Fruit fly (Drosophila melanogaster) Kc167 (cell line): ENCODE data around the gene CG31638.

ENCODE experiments used
- Myc ChIP-seq: fragments of >200 bp; optimal IDR thresholded peaks from 2 replicates; lab custom pipeline; 2017; ENCODE audit warnings: missing external identifiers
- h ChIP-seq: fragments of >200 bp; optimal IDR thresholded peaks from 3 replicates; lab custom pipeline; 2018; ENCODE audit warnings: missing external identifiers
- insv ChIP-seq: fragments of >200 bp; optimal IDR thresholded peaks from 3 replicates; lab custom pipeline; 2018; ENCODE audit warnings: missing external identifiers
- psq ChIP-seq: fragments of >200 bp; optimal IDR thresholded peaks from 2 replicates; lab custom pipeline; 2017; ENCODE audit warnings: missing external identifiers
- ttk ChIP-seq: sonication (Bioruptor generic); optimal IDR thresholded peaks from 2 replicates; lab custom pipeline; 2017; ENCODE audit warnings: missing external identifiers

- TF ChIP-seq insv (lab: Kevin White, UChicago) (no peak), psq (lab: Kevin White, UChicago) (no peak), h (lab: Kevin White, UChicago) (no peak), Myc (lab: Kevin White, UChicago) (no peak), ttk (lab: Kevin White, UChicago) (no peak)
These were observed 27.5 kb upstream of the CG31638 start for dm6 chr2L:6463392-6463791.
